Fruit fly (Drosophila melanogaster): ENCODE results near the gene GCS1.

The GCS1 gene

dm6 chrX:11338047-11338747, 9.6 kb downstream of the GCS1 start (continued):
- TF ChIP-seq Hmx (GFP tag; optimal IDR thresholded peaks at IDR 0.05) (no peak), jigr1 (GFP tag; IDR thresholded peaks at IDR 0.05) (no peak), sima (GFP tag; optimal IDR thresholded peaks at IDR 0.05) (peak; percentile 33), Sox100B (GFP tag; optimal IDR thresholded peaks at IDR 0.05) (peak; percentile 39), CG16813 (GFP tag; IDR thresholded peaks at IDR 0.05; ENCODE audit: partially characterized antibody) (no peak), abd-A (tag; optimal IDR thresholded peaks at IDR 0.05) (no peak), dan (GFP tag; IDR thresholded peaks at IDR 0.05) (no peak), fd3F (GFP tag; optimal IDR thresholded peaks at IDR 0.05) (peak; percentile 55), slp2 (GFP tag; optimal IDR thresholded peaks at IDR 0.05) (no peak), Six4 (GFP tag; optimal IDR thresholded peaks at IDR 0.05) (peak; percentile 54), lab (GFP tag; optimal IDR thresholded peaks at IDR 0.05) (peak; percentile 70), CG17361 (GFP tag; IDR thresholded peaks at IDR 0.05) (no peak; the same call in none of the 3 replicates), prd (optimal IDR thresholded peaks at IDR 0.05) (no peak), prd (GFP tag; IDR thresholded peaks at IDR 0.05) (peak; percentile 64), CG16863 (GFP tag; optimal IDR thresholded peaks at IDR 0.05) (peak; percentile 60), Ssrp (tag; optimal IDR thresholded peaks at IDR 0.05) (peak; percentile 73), ttk (GFP tag; IDR thresholded peaks at IDR 0.05) (0 out of 2 replicates have a peak, but pooled peaks have one; percentile 38), CG42726 (GFP tag; IDR thresholded peaks at IDR 0.05; ENCODE audit: partially characterized antibody) (no peak), Lpt (GFP tag; optimal IDR thresholded peaks at IDR 0.05) (no peak), CG30431 (GFP tag; optimal IDR thresholded peaks at IDR 0.05) (peak; percentile 38), tio (GFP tag; optimal IDR thresholded peaks at IDR 0.05) (no peak), maf-S (GFP tag; optimal IDR thresholded peaks at IDR 0.05) (peak; percentile 47), row (GFP tag; IDR thresholded peaks at IDR 0.05) (peak; percentile 79), luna (GFP tag; optimal IDR thresholded peaks at IDR 0.05) (no peak), Bteb2 (GFP tag; optimal IDR thresholded peaks at IDR 0.05) (peak; percentile 59), CG15601 (tag; optimal IDR thresholded peaks at IDR 0.05) (peak; percentile 68), CTCF (GFP tag; optimal IDR thresholded peaks at IDR 0.05) (no peak), CG2678 (tag; optimal IDR thresholded peaks at IDR 0.05) (no peak), CG7372 (GFP tag; IDR thresholded peaks at IDR 0.05) (peak; percentile 60; the same call in 1 of the 2 replicates), zen2 (GFP tag; IDR thresholded peaks at IDR 0.05; ENCODE audit: partially characterized antibody) (no peak), CG9437 (GFP tag; optimal IDR thresholded peaks at IDR 0.05) (peak; percentile 75), Jarid2 (GFP tag; optimal IDR thresholded peaks at IDR 0.05) (no peak), zf30C (GFP tag; optimal IDR thresholded peaks at IDR 0.05) (peak; percentile 52), CG18476 (GFP tag; optimal IDR thresholded peaks at IDR 0.05) (peak; percentile 72), Sin3A (optimal IDR thresholded peaks at IDR 0.05) (no peak), CG18619 (GFP tag; optimal IDR thresholded peaks at IDR 0.05) (peak; percentile 69), CG31441 (GFP tag; IDR thresholded peaks at IDR 0.05) (no peak), sisA (GFP tag; IDR thresholded peaks at IDR 0.05) (peak; percentile 69), Nf-YB (GFP tag; optimal IDR thresholded peaks at IDR 0.05) (no peak), CG6765 (GFP tag; optimal IDR thresholded peaks at IDR 0.05) (peak; percentile 29), CG10959 (GFP tag; IDR thresholded peaks at IDR 0.05) (0 out of 2 replicates have a peak, but pooled peaks have one; percentile 18), CG12219 (GFP tag; optimal IDR thresholded peaks at IDR 0.05) (no peak), dysf (GFP tag; IDR thresholded peaks at IDR 0.05) (peak; percentile 80), chinmo (GFP tag; IDR thresholded peaks at IDR 0.05; ENCODE audit: partially characterized antibody) (peak; percentile 78; the same call in 2 of the 4 replicates), Dbx (GFP tag; IDR thresholded peaks at IDR 0.05) (peak; percentile 46; the same call in 2 of the 3 replicates), ara (GFP tag; IDR thresholded peaks at IDR 0.05) (no peak), E2f2 (GFP tag; IDR thresholded peaks at IDR 0.05) (no peak; the same call in 1 of the 2 replicates), chif (GFP tag; optimal IDR thresholded peaks at IDR 0.05) (peak; percentile 75 to 77), D (optimal IDR thresholded peaks at IDR 0.05) (no peak), D (GFP tag; optimal IDR thresholded peaks at IDR 0.05) (peak; percentile 63), so (GFP tag; IDR thresholded peaks at IDR 0.05) (peak; percentile 66; the same call in 1 of the 3 replicates)
